Worm (Caenorhabditis elegans): Measurements from ENCODE around the gene mttu-1.

DNA sequence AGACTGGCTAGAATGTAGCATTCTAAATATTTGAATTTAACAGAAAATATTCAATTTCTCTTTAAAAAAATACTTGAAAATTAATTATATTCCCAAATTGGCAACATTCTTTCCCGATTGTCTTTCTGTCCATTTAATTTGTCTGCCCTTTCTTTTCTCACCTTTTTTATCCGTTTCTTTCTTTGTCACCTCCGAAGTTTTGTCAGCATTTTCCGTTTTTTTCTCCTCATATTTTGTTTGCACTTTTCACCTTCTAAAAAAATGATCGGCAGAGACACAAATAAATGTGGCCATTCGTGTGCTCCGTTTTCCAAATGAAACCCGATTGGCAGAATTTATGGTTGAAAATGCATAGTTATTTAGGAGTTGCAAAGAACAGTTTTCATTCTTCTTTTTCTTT lies 19.4 kb upstream of the mttu-1 start:
- TF ChIP-seq ztf-26 (tag; optimal IDR thresholded peaks at IDR 0.05): no peak
- TF ChIP-seq lin-40 (tag; optimal IDR thresholded peaks at IDR 0.05): no peak
- TF ChIP-seq pha-4 (tag; optimal IDR thresholded peaks at IDR 0.05): no peak
- TF ChIP-seq lsl-1 (GFP tag; optimal IDR thresholded peaks at IDR 0.05): no peak
- no peak for TF ChIP-seq ztf-25 (GFP tag; IDR thresholded peaks at IDR 0.05)
- TF ChIP-seq F10E7.11 (tag; optimal IDR thresholded peaks at IDR 0.05): no peak
